Worm (Caenorhabditis elegans) whole organism, young adult: Measurements from ENCODE around the gene col-132.

Experiments
- ama-1 ChIP-seq, 3 experiments: fragments of 150-350 bp in 1 of 3; sonication (generic microtip) in 2 of 3; optimal IDR thresholded peaks; 2 replicates each; lab custom pipeline; 2014 to 2018; ENCODE audit warnings: missing biosample characterization in 2 of 3, missing genetic modification characterization in 2 of 3, missing genetic modification reagents in 2 of 3
- lag-1 ChIP-seq: fragments of 200-800 bp; sonication (Bioruptor generic); IDR thresholded peaks from 2 replicates; pipeline ENCODE4 v1.3.6; 2022; ENCODE audit warnings: missing genetic modification reagents, missing genetic modification characterization, missing compliant biosample characterization
- let-607 ChIP-seq, 2 experiments: fragments of 200-800 bp in 1 of 2; sonication (Bioruptor generic) in 1 of 2; sonication (generic microtip) in 1 of 2; optimal IDR thresholded peaks; 2 replicates each; lab custom pipeline; 2016 to 2018; ENCODE audit warnings: mild to moderate bottlenecking in 2 of 2, missing compliant biosample characterization in 2 of 2, missing genetic modification characterization in 2 of 2, moderate library complexity in 2 of 2, missing genotype in 1 of 2
- pha-4 ChIP-seq: fragments of 150-350 bp; sonication (generic microtip); optimal IDR thresholded peaks from 2 replicates; lab custom pipeline; 2014; ENCODE audit warnings: missing biosample characterization, missing genetic modification reagents, missing genetic modification characterization

- no peak for TF ChIP-seq lag-1 (GFP tag; lab: Robert Waterston, UW)
- no peak for TF ChIP-seq ama-1 (optimal IDR thresholded peaks at IDR 0.05; lab: Kevin White, UChicago)
- no peak for TF ChIP-seq ama-1 (GFP tag; optimal IDR thresholded peaks at IDR 0.05; lab: Kevin White, UChicago)
- TF ChIP-seq let-607 (tag; optimal IDR thresholded peaks at IDR 0.05; lab: Kevin White, UChicago) = no peak
- TF ChIP-seq pha-4 = no peak
Measured at ce11 chrIV:13100415-13100814, 9.5 kb upstream of the col-132 start, which contains the start of gene fask-1.
